Fruit fly (Drosophila melanogaster): ENCODE data around the gene CG33645.

Gene CG33645

DNA sequence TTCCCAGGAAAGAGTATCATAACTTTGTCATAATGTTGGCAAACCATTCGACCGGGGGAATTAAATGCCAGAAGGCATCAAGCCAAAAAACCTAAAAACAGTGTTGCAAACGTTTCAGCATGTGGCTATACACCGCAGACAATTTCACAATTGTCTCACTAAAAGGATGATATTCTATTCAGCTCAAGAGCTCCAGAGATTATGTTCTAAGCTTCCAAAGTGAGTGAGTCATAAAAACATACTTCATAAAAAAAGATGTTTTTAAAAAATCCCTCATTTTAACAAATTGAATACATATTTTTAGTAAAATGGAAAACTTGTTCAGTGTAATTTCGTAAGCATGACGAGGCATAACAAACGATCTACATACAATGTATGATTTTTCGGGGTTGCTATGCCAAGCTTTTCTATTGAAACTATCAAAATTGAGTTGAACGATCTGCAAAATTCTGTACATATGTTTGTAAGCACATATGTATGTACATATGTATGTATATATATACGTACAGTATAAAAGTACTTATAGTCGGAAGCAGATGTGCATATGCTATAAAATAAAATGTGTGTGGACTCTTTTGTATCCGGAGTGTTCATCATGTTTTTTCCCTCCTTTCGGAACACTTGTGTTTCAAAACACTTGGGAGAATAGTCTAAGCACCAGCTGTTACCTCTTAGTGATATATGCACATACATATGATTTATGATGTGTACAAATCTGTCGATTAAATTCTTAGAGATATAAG, 17.5 kb upstream of the CG33645 start (continued):
- TF ChIP-seq hkb (optimal IDR thresholded peaks at IDR 0.05) (no peak), hkb (GFP tag; IDR thresholded peaks at IDR 0.05) (peak; percentile 88), p53 (GFP tag; optimal IDR thresholded peaks at IDR 0.05) (peak; percentile 56), stwl (tag; optimal IDR thresholded peaks at IDR 0.05) (peak; percentile 4), CG1602 (GFP tag; optimal IDR thresholded peaks at IDR 0.05) (peak; percentile 50), gro (GFP tag; optimal IDR thresholded peaks at IDR 0.05) (peak; percentile 80), D19B (GFP tag; optimal IDR thresholded peaks at IDR 0.05) (peak; percentile 40), CG17802 (tag; optimal IDR thresholded peaks at IDR 0.05) (peak; percentile 66), CG8765 (GFP tag; IDR thresholded peaks at IDR 0.05) (peak; percentile 73), gt (GFP tag; IDR thresholded peaks at IDR 0.05) (no peak), Dp (GFP tag; optimal IDR thresholded peaks at IDR 0.05) (no peak), CG17359 (tag; optimal IDR thresholded peaks at IDR 0.05) (peak; percentile 84), grn (GFP tag; optimal IDR thresholded peaks at IDR 0.05) (peak; percentile 0), ro (GFP tag; IDR thresholded peaks at IDR 0.05) (no peak), row (GFP tag; IDR thresholded peaks at IDR 0.05) (peak; percentile 74), sim (GFP tag; IDR thresholded peaks at IDR 0.05) (no peak), zfh2 (GFP tag; optimal IDR thresholded peaks at IDR 0.05) (peak; percentile 64), crc (GFP tag; optimal IDR thresholded peaks at IDR 0.05) (peak; percentile 79), CG11247 (GFP tag; IDR thresholded peaks at IDR 0.05) (peak; percentile 19; the same call in 1 of the 2 replicates), NK7.1 (GFP tag; optimal IDR thresholded peaks at IDR 0.05) (peak; percentile 72), CG10366 (GFP tag; IDR thresholded peaks at IDR 0.05) (peak; percentile 80), ara (GFP tag; IDR thresholded peaks at IDR 0.05) (peak; percentile 64; the same call in 1 of the 2 replicates), CG4424 (GFP tag; optimal IDR thresholded peaks at IDR 0.05) (peak; percentile 82), CG11560 (tag; IDR thresholded peaks at IDR 0.05) (no peak), Chrac-16 (GFP tag; optimal IDR thresholded peaks at IDR 0.05) (peak; percentile 24), nerfin-1 (tag; optimal IDR thresholded peaks at IDR 0.05) (peak; percentile 58), CG6689 (GFP tag; IDR thresholded peaks at IDR 0.05) (peak; percentile 71), dmrt11E (tag; optimal IDR thresholded peaks at IDR 0.05) (peak; percentile 1), CG11456 (GFP tag; IDR thresholded peaks at IDR 0.05) (peak; percentile 67), dmrt99B (tag; optimal IDR thresholded peaks at IDR 0.05) (peak; percentile 85), CG1233 (GFP tag; optimal IDR thresholded peaks at IDR 0.05) (peak; percentile 72), chif (GFP tag; optimal IDR thresholded peaks at IDR 0.05) (peak; percentile 43 to 68), Xrp1 (GFP tag; IDR thresholded peaks at IDR 0.05) (peak; percentile 83), Meics (GFP tag; optimal IDR thresholded peaks at IDR 0.05) (peak; percentile 72), gcm (GFP tag; optimal IDR thresholded peaks at IDR 0.05) (peak; percentile 7), wek (GFP tag; optimal IDR thresholded peaks at IDR 0.05) (no peak), Hey (tag; optimal IDR thresholded peaks at IDR 0.05) (no peak), CG6654 (GFP tag; optimal IDR thresholded peaks at IDR 0.05) (no peak), CG10274 (GFP tag; optimal IDR thresholded peaks at IDR 0.05) (peak; percentile 50), CG1647 (GFP tag; optimal IDR thresholded peaks at IDR 0.05) (peak; percentile 81), Atf6 (GFP tag; IDR thresholded peaks at IDR 0.05) (peak; percentile 58; the same call in 1 of the 2 replicates), E2f1 (GFP tag; IDR thresholded peaks at IDR 0.05) (peak; percentile 82), Dip3 (GFP tag; optimal IDR thresholded peaks at IDR 0.05) (peak; percentile 46), chm (GFP tag; IDR thresholded peaks at IDR 0.05) (no peak), Optix (GFP tag; IDR thresholded peaks at IDR 0.05) (peak; percentile 48; the same call in 1 of the 3 replicates), ase (GFP tag; IDR thresholded peaks at IDR 0.05) (peak; percentile 72), C15 (GFP tag; IDR thresholded peaks at IDR 0.05) (peak; percentile 62; the same call in 1 of the 3 replicates), chn (GFP tag; optimal IDR thresholded peaks at IDR 0.05) (peak; percentile 39), CG16813 (GFP tag; IDR thresholded peaks at IDR 0.05; ENCODE audit: partially characterized antibody) (no peak), CG1603 (tag; optimal IDR thresholded peaks at IDR 0.05) (peak; percentile 66), nmo (GFP tag; optimal IDR thresholded peaks at IDR 0.05) (peak; percentile 86)
